Worm (Caenorhabditis elegans): Measurements from ENCODE around the gene srsx-7.

Gene srsx-7

DNA sequence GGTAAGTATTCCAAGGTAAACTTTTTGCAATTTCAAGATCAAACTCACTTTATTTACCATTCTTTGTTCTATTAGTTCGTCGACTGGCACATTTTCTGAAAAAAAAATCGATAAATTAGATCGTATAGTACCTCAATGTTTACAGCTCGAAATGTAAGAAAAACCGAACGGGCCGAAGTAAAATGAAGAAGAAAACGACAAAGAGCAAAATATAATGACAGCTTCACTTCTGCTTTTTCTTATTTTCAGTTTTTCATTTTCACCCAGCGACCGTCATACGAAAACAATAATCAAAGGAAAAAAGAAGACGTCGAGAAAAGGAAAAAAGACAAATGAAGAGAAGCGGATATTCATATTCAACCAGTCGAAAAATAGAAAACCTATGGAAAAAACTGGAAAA, 43.5 kb downstream of the srsx-7 start, which contains the start of gene che-7:
Gene che-7, minus strand, starts transcription at position 101 of the 400 bp plus-strand sequence.
- TF ChIP-seq nhr-47 (tag; optimal IDR thresholded peaks at IDR 0.05): no peak
- no peak for TF ChIP-seq nhr-28 (tag; optimal IDR thresholded peaks at IDR 0.05)
- no peak for TF ChIP-seq ama-1 (optimal IDR thresholded peaks at IDR 0.05)
- no peak for TF ChIP-seq dpl-1 (GFP tag; optimal IDR thresholded peaks at IDR 0.05)
- TF ChIP-seq ceh-63 (GFP tag; optimal IDR thresholded peaks at IDR 0.05): no peak
- TF ChIP-seq pag-3 (tag; optimal IDR thresholded peaks at IDR 0.05; ENCODE audit: borderline replicate concordance, insufficient read depth): no peak
- no peak for TF ChIP-seq fos-1 (tag; optimal IDR thresholded peaks at IDR 0.05)
- TF ChIP-seq lin-35 (GFP tag; optimal IDR thresholded peaks at IDR 0.05): no peak
- no peak for TF ChIP-seq zip-4 (GFP tag; optimal IDR thresholded peaks at IDR 0.05)
- no peak for TF ChIP-seq aha-1 (tag; optimal IDR thresholded peaks at IDR 0.05)
- TF ChIP-seq grh-1 (GFP tag; IDR thresholded peaks at IDR 0.05): no peak
- no peak for TF ChIP-seq ztf-4 (tag; optimal IDR thresholded peaks at IDR 0.05)
- TF ChIP-seq nhr-20 (tag; optimal IDR thresholded peaks at IDR 0.05): no peak
- no peak for TF ChIP-seq C16A3.4 (tag; optimal IDR thresholded peaks at IDR 0.05)
- no peak for TF ChIP-seq nhr-77 (tag; optimal IDR thresholded peaks at IDR 0.05)
- no peak for TF ChIP-seq xbp-1 (tag; optimal IDR thresholded peaks at IDR 0.05)
- no peak for TF ChIP-seq mef-2 (tag; optimal IDR thresholded peaks at IDR 0.05)
- no peak for TF ChIP-seq tlp-1 (tag; optimal IDR thresholded peaks at IDR 0.05)
- no peak for TF ChIP-seq efl-1 (optimal IDR thresholded peaks at IDR 0.05)
- TF ChIP-seq efl-1 (GFP tag; optimal IDR thresholded peaks at IDR 0.05 in 1 of 2): no peak

- TF ChIP-seq aha-1 (tag; optimal IDR thresholded peaks at IDR 0.05) (no peak), tlp-1 (tag; optimal IDR thresholded peaks at IDR 0.05) (no peak), unc-98 (GFP tag; IDR thresholded peaks at IDR 0.05) (no peak), skn-1 (tag; optimal IDR thresholded peaks at IDR 0.05) (no peak), zag-1 (tag; optimal IDR thresholded peaks at IDR 0.05) (no peak), nhr-71 (tag; optimal IDR thresholded peaks at IDR 0.05) (peak; percentile 51), lin-14 (GFP tag; optimal IDR thresholded peaks at IDR 0.05) (peak; percentile 16), lin-35 (GFP tag; optimal IDR thresholded peaks at IDR 0.05) (no peak), ztf-11 (tag; optimal IDR thresholded peaks at IDR 0.05) (no peak), ets-5 (GFP tag; IDR thresholded peaks at IDR 0.05) (no peak), lsy-2 (tag; optimal IDR thresholded peaks at IDR 0.05) (peak in 1 of 2 experiments; percentile 1), jun-1 (tag; optimal IDR thresholded peaks at IDR 0.05) (no peak), unc-30 (tag; optimal IDR thresholded peaks at IDR 0.05) (no peak), dsc-1 (tag; optimal IDR thresholded peaks at IDR 0.05) (peak; percentile 46), nhr-237 (tag; optimal IDR thresholded peaks at IDR 0.05) (no peak), pag-3 (tag; optimal IDR thresholded peaks at IDR 0.05; ENCODE audit: borderline replicate concordance, insufficient read depth) (no peak), sup-37 (GFP tag; optimal IDR thresholded peaks at IDR 0.05) (no peak), nhr-76 (tag; optimal IDR thresholded peaks at IDR 0.05) (no peak), C04F5.9 (tag; optimal IDR thresholded peaks at IDR 0.05) (no peak), sox-4 (tag; optimal IDR thresholded peaks at IDR 0.05) (peak; percentile 32), F16B12.6 (tag; optimal IDR thresholded peaks at IDR 0.05) (no peak), aly-2 (tag; optimal IDR thresholded peaks at IDR 0.05) (no peak), hpl-2 (GFP tag; optimal IDR thresholded peaks at IDR 0.05) (no peak), vab-15 (tag; optimal IDR thresholded peaks at IDR 0.05) (no peak), fkh-8 (tag; optimal IDR thresholded peaks at IDR 0.05) (peak; percentile 77), dpl-1 (GFP tag; optimal IDR thresholded peaks at IDR 0.05) (no peak), nhr-47 (tag; optimal IDR thresholded peaks at IDR 0.05) (peak; percentile 41), hlh-17 (GFP tag; optimal IDR thresholded peaks at IDR 0.05; ENCODE audit: borderline replicate concordance) (no peak), mdl-1 (tag; optimal IDR thresholded peaks at IDR 0.05) (no peak), elt-3 (tag; optimal IDR thresholded peaks at IDR 0.05) (no peak), elt-2 (tag; optimal IDR thresholded peaks at IDR 0.05) (no peak), irx-1 (tag; optimal IDR thresholded peaks at IDR 0.05) (no peak), ama-1 (optimal IDR thresholded peaks at IDR 0.05) (no peak), unc-130 (tag; optimal IDR thresholded peaks at IDR 0.05) (no peak), grh-1 (GFP tag; IDR thresholded peaks at IDR 0.05) (no peak), alr-1 (tag; optimal IDR thresholded peaks at IDR 0.05; ENCODE audit: borderline replicate concordance) (no peak), nhr-20 (tag; optimal IDR thresholded peaks at IDR 0.05) (peak; percentile 43), egl-13 (tag; optimal IDR thresholded peaks at IDR 0.05) (peak; percentile 22), lin-15B (tag; optimal IDR thresholded peaks at IDR 0.05) (no peak)
Observed at ce11 chrV:7970519-7970918, 44.9 kb downstream of the srsx-7 start.
